Worm (Caenorhabditis elegans) whole organism, young adult: Measurements from ENCODE around the gene Y43F8C.17.

Experiments used
- B0261.1 ChIP-seq: sonication (generic microtip); optimal IDR thresholded peaks from 2 replicates; lab custom pipeline; 2016; ENCODE audit warnings: mild to moderate bottlenecking, missing genetic modification characterization, moderate library complexity, missing compliant biosample characterization
- ama-1 ChIP-seq, 3 experiments: fragments of 150-350 bp in 1 of 3; sonication (generic microtip) in 2 of 3; optimal IDR thresholded peaks; 2 replicates each; lab custom pipeline; 2014 to 2018; ENCODE audit warnings: missing biosample characterization in 2 of 3, missing genetic modification characterization in 2 of 3, missing genetic modification reagents in 2 of 3
- dpl-1 ChIP-seq: fragments of 150-350 bp; optimal IDR thresholded peaks from 2 replicates; lab custom pipeline; 2014; ENCODE audit warnings: missing biosample characterization, missing genetic modification reagents, missing genetic modification characterization
- ets-4 ChIP-seq: fragments of 200-800 bp; sonication (Bioruptor generic); optimal IDR thresholded peaks from 2 replicates; lab custom pipeline; 2018; ENCODE audit warnings: mild to moderate bottlenecking, missing genetic modification characterization, missing compliant biosample characterization
- mcd-1 ChIP-seq: fragments of 200-800 bp; sonication (Bioruptor generic); IDR thresholded peaks from 2 replicates; pipeline ENCODE4 v1.3.6; 2022; ENCODE audit warnings: missing genetic modification reagents, missing genetic modification characterization, missing compliant biosample characterization
- mes-4 ChIP-seq: sonication (generic microtip); optimal IDR thresholded peaks from 2 replicates; lab custom pipeline; 2016; ENCODE audit warnings: missing genotype, missing genetic modification characterization, missing compliant biosample characterization
- nhr-120 ChIP-seq: fragments of 200-800 bp; sonication (Bioruptor generic); IDR thresholded peaks from 2 replicates; pipeline ENCODE4 v1.3.6; 2022; ENCODE audit warnings: missing genetic modification characterization, missing compliant biosample characterization

- TF ChIP-seq mcd-1 (no peak), ama-1 (optimal IDR thresholded peaks at IDR 0.05; lab: Kevin White, UChicago) (no peak), ama-1 (GFP tag; optimal IDR thresholded peaks at IDR 0.05; lab: Kevin White, UChicago) (no peak), B0261.1 (tag; lab: Kevin White, UChicago) (no peak), nhr-120 (GFP tag; lab: Robert Waterston, UW) (no peak), mes-4 (tag; lab: Kevin White, UChicago) (no peak), ets-4 (no peak), dpl-1 (GFP tag; lab: Kevin White, UChicago) (no peak)
Observed at ce11 chrV:19671816-19672215, 44.1 kb upstream of the Y43F8C.17 start.
